Fruit fly (Drosophila melanogaster) S2 (cell line): ENCODE data around the gene CG31064.

ENCODE experiments used
- CG8478 ChIP-seq: fragments of >200 bp; optimal IDR thresholded peaks from 2 replicates; lab custom pipeline; 2018
- CTCF ChIP-seq, 2 experiments: fragments of >200 bp; optimal IDR thresholded peaks; 2 replicates each; lab custom pipeline; 2018

- TF ChIP-seq CTCF (optimal IDR thresholded peaks at IDR 0.05; lab: Kevin White, UChicago): no peak
- no peak for TF ChIP-seq CG8478 (lab: Kevin White, UChicago)
Measured at dm6 chr3R:27197581-27197980, 41.3 kb downstream of the CG31064 start.
